Fruit fly (Drosophila melanogaster) whole organism, pupa: ENCODE measurements around the gene meng.

ENCODE experiments used
- CG10348 ChIP-seq: fragments of 200-800 bp; sonication (Bioruptor generic); IDR thresholded peaks from 2 replicates; pipeline ENCODE4 v1.3.6; 2022; ENCODE audit warnings: missing biosample characterization, missing genetic modification characterization
- CG12605 ChIP-seq: fragments of 200-800 bp; sonication (Bioruptor generic); IDR thresholded peaks from 2 replicates; pipeline ENCODE4 v1.3.6; 2022; ENCODE audit warnings: missing biosample characterization, missing genetic modification characterization
- CG14655 ChIP-seq: fragments of 200-800 bp; sonication (Bioruptor generic); optimal IDR thresholded peaks from 3 replicates; lab custom pipeline; 2017; ENCODE audit warnings: mild to moderate bottlenecking, missing biosample characterization, missing genetic modification reagents, missing genetic modification characterization
- CG15710 ChIP-seq: fragments of 200-800 bp; sonication (Bioruptor generic); optimal IDR thresholded peaks from 2 replicates; lab custom pipeline; 2018; ENCODE audit warnings: missing biosample characterization, mild to moderate bottlenecking, missing genetic modification characterization, moderate library complexity
- CG32121 ChIP-seq: fragments of 200-800 bp; sonication (Bioruptor generic); IDR thresholded peaks from 2 replicates; pipeline ENCODE4 v1.3.6; 2022; ENCODE audit warnings: missing biosample characterization, missing genetic modification characterization
- CG34367 ChIP-seq: fragments of 200-800 bp; sonication (Bioruptor generic); optimal IDR thresholded peaks from 2 replicates; lab custom pipeline; 2018; ENCODE audit warnings: missing biosample characterization, mild to moderate bottlenecking, missing genetic modification characterization
- CG4496 ChIP-seq: fragments of 200-800 bp; sonication (Bioruptor generic); IDR thresholded peaks from 3 replicates; pipeline ENCODE4 v1.3.6; 2022; ENCODE audit warnings: missing biosample characterization, missing genetic modification characterization
- CG8159 ChIP-seq: fragments of 200-800 bp; sonication (Bioruptor generic); optimal IDR thresholded peaks from 3 replicates; lab custom pipeline; 2018; ENCODE audit warnings: missing biosample characterization, mild to moderate bottlenecking, missing genetic modification characterization, moderate library complexity
- CG8301 ChIP-seq: fragments of 200-800 bp; sonication (Bioruptor generic); optimal IDR thresholded peaks from 2 replicates; lab custom pipeline; 2018; ENCODE audit warnings: missing biosample characterization, mild to moderate bottlenecking, missing genetic modification characterization
- CG9948 ChIP-seq: fragments of 200-800 bp; sonication (Bioruptor generic); optimal IDR thresholded peaks from 2 replicates; lab custom pipeline; 2018; ENCODE audit warnings: missing biosample characterization, mild to moderate bottlenecking, missing genetic modification characterization, moderate library complexity
- D1 ChIP-seq: fragments of 200-800 bp; sonication (Bioruptor generic); optimal IDR thresholded peaks from 2 replicates; lab custom pipeline; 2018; ENCODE audit warnings: missing biosample characterization, mild to moderate bottlenecking, missing genetic modification characterization, moderate library complexity
- EcR ChIP-seq: fragments of 200-800 bp; sonication (Bioruptor generic); optimal IDR thresholded peaks from 3 replicates; lab custom pipeline; 2019; ENCODE audit warnings: missing biosample characterization, missing genetic modification characterization, mild to moderate bottlenecking, moderate library complexity, missing genetic modification reagents
- Ets98B ChIP-seq: fragments of 200-800 bp; sonication (Bioruptor generic); IDR thresholded peaks from 2 replicates; pipeline ENCODE4 v1.3.6; 2022; ENCODE audit warnings: missing biosample characterization, missing genetic modification characterization
- Pif1A ChIP-seq: fragments of 200-800 bp; sonication (Bioruptor generic); optimal IDR thresholded peaks from 3 replicates; lab custom pipeline; 2016; ENCODE audit warnings: missing biosample characterization, missing genetic modification characterization
- Pif1B ChIP-seq: fragments of 200-800 bp; sonication (Bioruptor generic); optimal IDR thresholded peaks from 3 replicates; lab custom pipeline; 2016; ENCODE audit warnings: missing biosample characterization, missing genetic modification characterization
- Snoo ChIP-seq: fragments of 200-800 bp; sonication (Bioruptor generic); optimal IDR thresholded peaks from 3 replicates; lab custom pipeline; 2017; ENCODE audit warnings: missing biosample characterization, mild to moderate bottlenecking, missing genetic modification characterization, inconsistent platforms
- fd96Ca ChIP-seq: fragments of 200-800 bp; sonication (Bioruptor generic); IDR thresholded peaks from 3 replicates; pipeline ENCODE4 v1.3.6; 2022; ENCODE audit warnings: missing biosample characterization, missing genetic modification characterization
- gl ChIP-seq: fragments of 200-800 bp; sonication (Bioruptor generic); optimal IDR thresholded peaks from 2 replicates; lab custom pipeline; 2018; ENCODE audit warnings: missing biosample characterization, mild to moderate bottlenecking, missing genetic modification characterization
- rn ChIP-seq: fragments of 200-800 bp; sonication (Bioruptor generic); IDR thresholded peaks from 2 replicates; pipeline ENCODE4 v1.3.6; 2022; ENCODE audit warnings: missing biosample characterization, missing genetic modification characterization

meng gene

dm6 chr2L:6716921-6717320, 25.4 kb upstream of the meng start:
- TF ChIP-seq CG34367 (tag; lab: Kevin White, UChicago), result no peak
- TF ChIP-seq, all 21 proteins: peak for 0

- 0 out of 2 replicates have a peak, but pooled peaks have one; percentile 6 for TF ChIP-seq Ets98B (GFP tag; lab: Robert Waterston, UW)
- TF ChIP-seq CG32121 (GFP tag; lab: Robert Waterston, UW), result no peak
These were observed 24.8 kb upstream of the meng start, which contains the start of gene Aatf for dm6 chr2L:6717460-6717859. Gene Aatf, plus strand, starts transcription at chr2L:6717625.

DNA sequence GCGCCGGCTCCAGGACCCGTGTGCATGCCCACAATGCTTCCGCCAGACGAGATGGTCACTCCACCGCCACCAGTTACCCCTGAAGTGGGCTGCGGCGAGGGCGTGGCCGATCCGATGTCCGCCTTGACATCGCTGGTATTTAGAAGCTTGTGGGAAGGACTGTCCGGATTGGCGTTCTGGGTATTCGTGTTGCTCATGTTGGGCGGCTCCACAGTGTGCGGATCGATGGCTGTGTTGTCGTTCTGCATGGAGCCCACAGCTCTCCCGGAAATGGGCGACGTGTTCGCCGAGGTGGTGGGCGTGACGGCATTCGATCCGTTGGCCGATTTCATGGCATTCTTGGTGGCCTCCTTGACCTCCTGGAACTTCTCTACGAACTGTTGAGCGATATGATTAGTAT, 20.6 kb upstream of the meng start:
- TF ChIP-seq Ets98B (GFP tag; lab: Robert Waterston, UW), result no peak
- TF ChIP-seq rn (GFP tag; lab: Robert Waterston, UW), result no peak
- TF ChIP-seq CG8301 (tag; lab: Kevin White, UChicago), result no peak
- TF ChIP-seq gl (tag; lab: Kevin White, UChicago), result no peak
- no peak for TF ChIP-seq Pif1A (GFP tag; lab: Kevin White, UChicago)
- TF ChIP-seq CG9948, result no peak
- no peak for TF ChIP-seq CG15710 (tag; lab: Kevin White, UChicago)
- no peak for TF ChIP-seq CG34367 (tag; lab: Kevin White, UChicago)
- TF ChIP-seq CG14655 (GFP tag; lab: Kevin White, UChicago), result no peak
- no peak for TF ChIP-seq EcR (GFP tag; lab: Kevin White, UChicago)
- TF ChIP-seq CG10348, result no peak
- TF ChIP-seq CG8159 (tag; lab: Kevin White, UChicago), result no peak

- TF ChIP-seq CG4496 (GFP tag; lab: Robert Waterston, UW) (peak; percentile 49; the same call in 1 of the 3 replicates), CG9948 (no peak), EcR (GFP tag; lab: Kevin White, UChicago) (peak; percentile 9), CG15710 (tag; lab: Kevin White, UChicago) (peak; percentile 10), CG34367 (tag; lab: Kevin White, UChicago) (no peak), CG32121 (GFP tag; lab: Robert Waterston, UW) (peak; percentile 14; the same call in 1 of the 2 replicates)
These were observed 19.2 kb upstream of the meng start, which contains the start of gene homer for dm6 chr2L:6722822-6723749. Gene homer, minus strand, starts transcription at chr2L:6723359.

dm6 chr2L:6723750-6724503, 18.4 kb upstream of the meng start, which contains the start of gene Liprin-alpha:
Gene Liprin-alpha, plus strand, starts transcription at chr2L:6723903.
- no peak for TF ChIP-seq rn (GFP tag; lab: Robert Waterston, UW)
- peak; percentile 43; the same call in 1 of the 3 replicates for TF ChIP-seq fd96Ca (GFP tag; lab: Robert Waterston, UW)

- TF ChIP-seq CG8301 (tag; lab: Kevin White, UChicago), result no peak
- no peak for TF ChIP-seq rn (GFP tag; lab: Robert Waterston, UW)
- TF ChIP-seq CG32121 (GFP tag; lab: Robert Waterston, UW), result no peak
- no peak for TF ChIP-seq Pif1B (GFP tag; lab: Kevin White, UChicago)
- TF ChIP-seq CG10348, result no peak
- no peak for TF ChIP-seq EcR (GFP tag; lab: Kevin White, UChicago)
- no peak for TF ChIP-seq CG34367 (tag; lab: Kevin White, UChicago)
- no peak for TF ChIP-seq Pif1A (GFP tag; lab: Kevin White, UChicago)
- no peak for TF ChIP-seq D1 (tag; lab: Kevin White, UChicago)
- TF ChIP-seq fd96Ca (GFP tag; lab: Robert Waterston, UW), result no peak
These were observed 9.7 kb upstream of the meng start, which contains the start of gene TTLL3B for dm6 chr2L:6732566-6732965. Gene TTLL3B, plus strand, starts transcription at chr2L:6732866.

DNA sequence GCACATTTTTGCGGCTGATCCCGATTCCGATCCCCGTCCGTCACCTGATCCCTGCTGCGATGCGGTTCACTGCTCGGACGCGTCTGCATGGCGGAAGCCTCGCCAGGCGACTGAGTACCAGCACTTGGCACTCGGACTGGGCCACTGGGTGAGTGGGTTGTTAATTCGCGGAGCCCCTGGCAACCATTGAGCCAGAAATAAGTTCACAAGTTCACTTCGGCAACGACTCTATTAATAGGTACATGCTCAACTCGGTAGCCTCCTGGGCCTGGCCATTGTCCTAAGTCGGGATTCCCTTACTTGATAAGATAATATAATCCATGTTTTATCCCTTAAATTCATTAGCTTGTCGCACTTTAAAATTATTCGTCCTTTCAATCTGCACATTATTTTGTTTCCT, 2.2 kb upstream of the meng start, which contains the start of gene TTLL3A:
Gene TTLL3A, minus strand, starts transcription at position 101 of the 400 bp plus-strand sequence.
- no peak for TF ChIP-seq Ets98B (GFP tag; lab: Robert Waterston, UW)
- no peak for TF ChIP-seq CG9948
- TF ChIP-seq CG4496 (GFP tag; lab: Robert Waterston, UW), result no peak
- no peak for TF ChIP-seq rn (GFP tag; lab: Robert Waterston, UW)
- no peak for TF ChIP-seq Pif1A (GFP tag; lab: Kevin White, UChicago)
- no peak for TF ChIP-seq EcR (GFP tag; lab: Kevin White, UChicago)
- no peak for TF ChIP-seq CG15710 (tag; lab: Kevin White, UChicago)
- no peak for TF ChIP-seq Snoo
- TF ChIP-seq fd96Ca (GFP tag; lab: Robert Waterston, UW), result no peak
- no peak for TF ChIP-seq CG12605 (GFP tag; lab: Robert Waterston, UW)
- TF ChIP-seq Pif1B (GFP tag; lab: Kevin White, UChicago), result no peak
- no peak for TF ChIP-seq CG8159 (tag; lab: Kevin White, UChicago)
- no peak for TF ChIP-seq CG32121 (GFP tag; lab: Robert Waterston, UW)
- no peak for TF ChIP-seq CG10348
- no peak for TF ChIP-seq CG14655 (GFP tag; lab: Kevin White, UChicago)
- no peak for TF ChIP-seq D1 (tag; lab: Kevin White, UChicago)
